Fruit fly (Drosophila melanogaster) whole organism, embryonic: ENCODE measurements around the gene CG7987.

Experiments
- Atf3 ChIP-seq: fragments of 200-800 bp; sonication (Bioruptor generic); optimal IDR thresholded peaks from 3 replicates; lab custom pipeline; 2016; ENCODE audit warnings: missing biosample characterization, missing genetic modification characterization
- Bteb2 ChIP-seq: fragments of 200-800 bp; sonication (Bioruptor generic); optimal IDR thresholded peaks from 2 replicates; lab custom pipeline; 2016; ENCODE audit warnings: missing biosample characterization, missing genetic modification characterization
- CG10147 ChIP-seq: fragments of 200-800 bp; sonication (Bioruptor generic); optimal IDR thresholded peaks from 2 replicates; lab custom pipeline; 2019; ENCODE audit warnings: missing biosample characterization, mild to moderate bottlenecking, missing genetic modification characterization, moderate library complexity
- CG14667 ChIP-seq: fragments of 200-800 bp; sonication (Bioruptor generic); IDR thresholded peaks from 2 replicates; pipeline ENCODE4 v1.3.6; 2022; ENCODE audit warnings: missing biosample characterization, missing genetic modification characterization
- CG15011 ChIP-seq: fragments of 200-800 bp; sonication (Bioruptor generic); optimal IDR thresholded peaks from 3 replicates; lab custom pipeline; 2018; ENCODE audit warnings: missing biosample characterization, mild to moderate bottlenecking, missing genetic modification characterization
- CG1529 ChIP-seq: fragments of 200-800 bp; sonication (Bioruptor generic); optimal IDR thresholded peaks from 3 replicates; lab custom pipeline; 2018; ENCODE audit warnings: missing biosample characterization, missing genetic modification characterization
- CG15696 ChIP-seq: fragments of 200-800 bp; sonication (Bioruptor generic); optimal IDR thresholded peaks from 2 replicates; lab custom pipeline; 2019; ENCODE audit warnings: missing biosample characterization, mild to moderate bottlenecking, missing genetic modification characterization, moderate library complexity
- CG17385 ChIP-seq: fragments of 200-800 bp; sonication (Bioruptor generic); optimal IDR thresholded peaks from 3 replicates; lab custom pipeline; 2018; ENCODE audit warnings: missing biosample characterization, mild to moderate bottlenecking, missing genetic modification characterization
- CG17912 ChIP-seq: fragments of 200-800 bp; sonication (Bioruptor generic); optimal IDR thresholded peaks from 2 replicates; lab custom pipeline; 2018; ENCODE audit warnings: missing biosample characterization, mild to moderate bottlenecking, missing genetic modification characterization
- CG1792 ChIP-seq: fragments of 200-800 bp; sonication (Bioruptor generic); optimal IDR thresholded peaks from 2 replicates; lab custom pipeline; 2016; ENCODE audit warnings: missing biosample characterization, missing genetic modification characterization
- CG18599 ChIP-seq: fragments of 200-800 bp; sonication (Bioruptor generic); optimal IDR thresholded peaks from 3 replicates; lab custom pipeline; 2017; ENCODE audit warnings: missing biosample characterization, missing genetic modification characterization, mild to moderate bottlenecking, moderate library complexity, missing genetic modification reagents
- CG2116 ChIP-seq: fragments of 200-800 bp; sonication (Bioruptor generic); optimal IDR thresholded peaks from 3 replicates; lab custom pipeline; 2018; ENCODE audit warnings: missing biosample characterization, mild to moderate bottlenecking, missing genetic modification characterization
- CG2120 ChIP-seq: fragments of 200-800 bp; sonication (Bioruptor generic); optimal IDR thresholded peaks from 3 replicates; lab custom pipeline; 2016; ENCODE audit warnings: missing biosample characterization, missing genetic modification characterization
- CG2889 ChIP-seq: fragments of 200-800 bp; sonication (Bioruptor generic); IDR thresholded peaks from 3 replicates; pipeline ENCODE4 v1.3.6; 2022; ENCODE audit warnings: missing biosample characterization, missing genetic modification characterization
- CG30403 ChIP-seq: fragments of 200-800 bp; sonication (Bioruptor generic); optimal IDR thresholded peaks from 3 replicates; lab custom pipeline; 2016; ENCODE audit warnings: missing biosample characterization, missing genetic modification characterization
- CG32532 ChIP-seq: fragments of 200-800 bp; sonication (Bioruptor generic); IDR thresholded peaks from 2 replicates; pipeline ENCODE4 v1.3.6; 2022; ENCODE audit warnings: missing biosample characterization, missing genetic modification characterization
- CG33557 ChIP-seq: fragments of 200-800 bp; sonication (Bioruptor generic); optimal IDR thresholded peaks from 2 replicates; lab custom pipeline; 2019; ENCODE audit warnings: missing biosample characterization, mild to moderate bottlenecking, missing genetic modification characterization, moderate library complexity
- CG34376 ChIP-seq: fragments of 200-800 bp; sonication (Bioruptor generic); optimal IDR thresholded peaks from 2 replicates; lab custom pipeline; 2018; ENCODE audit warnings: missing biosample characterization, mild to moderate bottlenecking, missing genetic modification characterization
- CG43689 ChIP-seq: fragments of 200-800 bp; sonication (Bioruptor generic); IDR thresholded peaks from 2 replicates; pipeline ENCODE4 v1.3.6; 2022; ENCODE audit warnings: missing biosample characterization, missing genetic modification characterization
- CG6654 ChIP-seq: fragments of 200-800 bp; sonication (Bioruptor generic); optimal IDR thresholded peaks from 2 replicates; lab custom pipeline; 2017; ENCODE audit warnings: missing biosample characterization, mild to moderate bottlenecking, missing genetic modification characterization
- CG6683 ChIP-seq: fragments of 200-800 bp; sonication (Bioruptor generic); optimal IDR thresholded peaks from 2 replicates; lab custom pipeline; 2017; ENCODE audit warnings: missing biosample characterization, mild to moderate bottlenecking, missing genetic modification characterization, missing genetic modification reagents
- CG8281 ChIP-seq: fragments of 200-800 bp; sonication (Bioruptor generic); optimal IDR thresholded peaks from 2 replicates; lab custom pipeline; 2018; ENCODE audit warnings: missing biosample characterization, mild to moderate bottlenecking, missing genetic modification characterization, moderate library complexity
- CG9876 ChIP-seq: fragments of 200-800 bp; sonication (Bioruptor generic); optimal IDR thresholded peaks from 2 replicates; lab custom pipeline; 2016; ENCODE audit warnings: missing biosample characterization, missing genetic modification characterization
- Dip3 ChIP-seq: fragments of 200-800 bp; sonication (Bioruptor generic); optimal IDR thresholded peaks from 3 replicates; lab custom pipeline; 2016; ENCODE audit warnings: missing biosample characterization, missing genetic modification characterization
- Dref ChIP-seq: fragments of 200-800 bp; sonication (Bioruptor generic); IDR thresholded peaks from 2 replicates; pipeline ENCODE4 v1.3.6; 2022; ENCODE audit warnings: missing biosample characterization, missing genetic modification characterization
- GATAe ChIP-seq: fragments of 200-800 bp; sonication (Bioruptor generic); conservative IDR thresholded peaks from 2 replicates; pipeline ENCODE4 v1.3.6; 2022; ENCODE audit warnings: missing biosample characterization, missing genetic modification characterization
- Hmx ChIP-seq: fragments of 200-800 bp; sonication (Bioruptor generic); optimal IDR thresholded peaks from 2 replicates; lab custom pipeline; 2016; ENCODE audit warnings: missing biosample characterization, missing genetic modification characterization
- Kr ChIP-seq: fragments of 200-800 bp; sonication (Bioruptor generic); optimal IDR thresholded peaks from 2 replicates; lab custom pipeline; 2017; ENCODE audit warnings: missing biosample characterization, mild to moderate bottlenecking, missing genetic modification characterization
- MBD-R2 ChIP-seq: fragments of 200-800 bp; sonication (Bioruptor generic); IDR thresholded peaks from 2 replicates; pipeline ENCODE4 v1.3.6; 2022; ENCODE audit warnings: missing biosample characterization, missing genetic modification characterization
- Nf-YB ChIP-seq: fragments of 200-800 bp; sonication (Bioruptor generic); optimal IDR thresholded peaks from 3 replicates; lab custom pipeline; 2019; ENCODE audit warnings: missing biosample characterization, mild to moderate bottlenecking, missing genetic modification characterization, moderate library complexity
- Ravus ChIP-seq: fragments of 200-800 bp; sonication (Bioruptor generic); IDR thresholded peaks from 2 replicates; pipeline ENCODE4 v1.3.6; 2022; ENCODE audit warnings: missing biosample characterization, missing genetic modification characterization
- al ChIP-seq: fragments of 200-800 bp; sonication (Bioruptor generic); IDR thresholded peaks from 2 replicates; pipeline ENCODE4 v1.3.6; 2022; ENCODE audit warnings: missing biosample characterization, missing genetic modification characterization
- ase ChIP-seq: fragments of 200-800 bp; sonication (Bioruptor generic); IDR thresholded peaks from 3 replicates; pipeline ENCODE4 v1.3.6; 2022; ENCODE audit warnings: missing biosample characterization, missing genetic modification characterization
- cad ChIP-seq: fragments of >200 bp; optimal IDR thresholded peaks from 2 replicates; lab custom pipeline; 2017; ENCODE audit warnings: missing biosample characterization, missing genetic modification characterization
- cato ChIP-seq: fragments of 200-800 bp; sonication (Bioruptor generic); optimal IDR thresholded peaks from 2 replicates; lab custom pipeline; 2016; ENCODE audit warnings: missing biosample characterization, missing genetic modification characterization, borderline replicate concordance
- ems ChIP-seq: fragments of 200-800 bp; sonication (Bioruptor generic); optimal IDR thresholded peaks from 3 replicates; lab custom pipeline; 2016; ENCODE audit warnings: missing biosample characterization, missing genetic modification characterization
- en ChIP-seq: fragments of 200-800 bp; sonication (Bioruptor generic); optimal IDR thresholded peaks from 2 replicates; lab custom pipeline; 2016; ENCODE audit warnings: missing biosample characterization, missing genetic modification characterization
- exex ChIP-seq: fragments of 200-800 bp; sonication (Bioruptor generic); optimal IDR thresholded peaks from 4 replicates; lab custom pipeline; 2018; ENCODE audit warnings: missing biosample characterization, mild to moderate bottlenecking, missing genetic modification characterization, moderate library complexity
- ftz-f1 ChIP-seq: fragments of 200-800 bp; sonication (Bioruptor generic); optimal IDR thresholded peaks from 2 replicates; lab custom pipeline; 2016; ENCODE audit warnings: missing biosample characterization, missing genetic modification characterization
- gcm2 ChIP-seq: fragments of 200-800 bp; sonication (Bioruptor generic); optimal IDR thresholded peaks from 2 replicates; lab custom pipeline; 2016; ENCODE audit warnings: missing biosample characterization, missing genetic modification characterization
- grn ChIP-seq: fragments of 200-800 bp; sonication (Bioruptor generic); optimal IDR thresholded peaks from 3 replicates; lab custom pipeline; 2017; ENCODE audit warnings: missing biosample characterization, missing genetic modification characterization
- gt ChIP-seq: fragments of 200-800 bp; sonication (Bioruptor generic); IDR thresholded peaks from 2 replicates; pipeline ENCODE4 v1.3.6; 2022; ENCODE audit warnings: missing biosample characterization, missing genetic modification characterization
- luna ChIP-seq: fragments of 200-800 bp; sonication (Bioruptor generic); optimal IDR thresholded peaks from 2 replicates; lab custom pipeline; 2016; ENCODE audit warnings: missing biosample characterization, missing genetic modification characterization
- prd ChIP-seq, 3 experiments: fragments of >200 bp in 2 of 3; fragments of 200-800 bp in 1 of 3; sonication (Bioruptor generic) in 1 of 3; optimal IDR thresholded peaks in 2 of 3; IDR thresholded peaks in 1 of 3; 2 replicates in 2 of 3; 3 replicates in 1 of 3; pipeline versions ENCODE4 v1.3.6 to Lab custom; 2017 to 2022; ENCODE audit warnings: missing biosample characterization in 1 of 3, missing genetic modification characterization in 1 of 3
- pzg ChIP-seq: fragments of 200-800 bp; sonication (Bioruptor generic); optimal IDR thresholded peaks from 3 replicates; lab custom pipeline; 2018; ENCODE audit warnings: missing biosample characterization, mild to moderate bottlenecking, missing genetic modification characterization, moderate library complexity
- seq ChIP-seq: fragments of 200-800 bp; sonication (Bioruptor generic); IDR thresholded peaks from 2 replicates; pipeline ENCODE4 v1.3.6; 2022; ENCODE audit warnings: missing biosample characterization, missing genetic modification characterization
- sim ChIP-seq: fragments of 200-800 bp; sonication (Bioruptor generic); IDR thresholded peaks from 2 replicates; pipeline ENCODE4 v1.3.6; 2022; ENCODE audit warnings: missing biosample characterization, missing genetic modification characterization
- trem ChIP-seq: fragments of 200-800 bp; optimal IDR thresholded peaks from 3 replicates; lab custom pipeline; 2019; ENCODE audit warnings: missing biosample characterization, mild to moderate bottlenecking, missing genetic modification characterization, moderate library complexity
- tup ChIP-seq: fragments of 200-800 bp; sonication (Bioruptor generic); optimal IDR thresholded peaks from 2 replicates; lab custom pipeline; 2016; ENCODE audit warnings: missing biosample characterization, mild to moderate bottlenecking, missing genetic modification characterization, moderate library complexity
- z ChIP-seq: fragments of 200-800 bp; sonication (Bioruptor generic); IDR thresholded peaks from 3 replicates; pipeline ENCODE4 v1.3.6; 2022; ENCODE audit warnings: missing biosample characterization, missing genetic modification characterization

CG7987 gene

dm6 chr3R:14558383-14558883 lies 17.3 kb downstream of the CG7987 start (continued):
- TF ChIP-seq ase (GFP tag; lab: Robert Waterston, UW): peak; percentile 77; the same call in 2 of the 3 replicates
- TF ChIP-seq gt (GFP tag; lab: Robert Waterston, UW): peak; percentile 56; the same call in 1 of the 2 replicates
- peak; percentile 69 for TF ChIP-seq Atf3
- TF ChIP-seq ems (GFP tag; lab: Kevin White, UChicago): peak; percentile 93
- TF ChIP-seq Bteb2 (GFP tag; lab: Kevin White, UChicago): peak; percentile 93
- peak; percentile 77 for TF ChIP-seq tup
- no peak for TF ChIP-seq cad (GFP tag; lab: Kevin White, UChicago)
- TF ChIP-seq luna: peak; percentile 78
- TF ChIP-seq CG17385: peak; percentile 89
- 0 out of 2 replicates have a peak, but pooled peaks have one; percentile 8 for TF ChIP-seq Dref (GFP tag; lab: Robert Waterston, UW)
- TF ChIP-seq CG14667 (GFP tag; lab: Robert Waterston, UW): peak; percentile 74
- peak; percentile 38 for TF ChIP-seq grn (GFP tag; lab: Kevin White, UChicago)
- TF ChIP-seq pzg: no peak
- TF ChIP-seq ftz-f1 (GFP tag; lab: Kevin White, UChicago): peak; percentile 93
- TF ChIP-seq CG15696: peak; percentile 55
- peak; percentile 80 for TF ChIP-seq Hmx (GFP tag; lab: Kevin White, UChicago)
- TF ChIP-seq trem (tag; lab: Kevin White, UChicago): peak; percentile 73
- peak; percentile 69 for TF ChIP-seq CG9876 (GFP tag; lab: Kevin White, UChicago)
- TF ChIP-seq CG2116 (GFP tag; lab: Kevin White, UChicago): peak; percentile 60
- no peak for TF ChIP-seq GATAe (GFP tag; lab: Robert Waterston, UW)
- 0 out of 2 replicates have a peak, but pooled peaks have one; percentile 34 for TF ChIP-seq sim
- TF ChIP-seq CG18599 (GFP tag; lab: Kevin White, UChicago): peak; percentile 97
- 0 out of 3 replicates have a peak, but pooled peaks have one; percentile 41 for TF ChIP-seq z (GFP tag; lab: Robert Waterston, UW)
- peak; percentile 94 for TF ChIP-seq CG10147 (GFP tag; lab: Kevin White, UChicago)
- peak; percentile 80 for TF ChIP-seq Nf-YB (GFP tag; lab: Kevin White, UChicago)
- TF ChIP-seq CG6654: peak; percentile 76
- peak; percentile 81 for TF ChIP-seq cato (GFP tag; lab: Kevin White, UChicago)
- peak; percentile 65 for TF ChIP-seq CG8281 (tag; lab: Kevin White, UChicago)
- peak; percentile 62 for TF ChIP-seq MBD-R2 (GFP tag; lab: Robert Waterston, UW)
- TF ChIP-seq CG2120 (GFP tag; lab: Kevin White, UChicago): peak; percentile 96
- 0 out of 3 replicates have a peak, but pooled peaks have one; percentile 18 for TF ChIP-seq CG2889 (GFP tag; lab: Robert Waterston, UW)
- peak; percentile 94 for TF ChIP-seq CG30403 (GFP tag; lab: Kevin White, UChicago)
- no peak for TF ChIP-seq CG33557 (GFP tag; lab: Kevin White, UChicago)
- peak; percentile 62 for TF ChIP-seq Ravus (GFP tag; lab: Robert Waterston, UW)
- peak; percentile 93 for TF ChIP-seq CG34376 (GFP tag; lab: Kevin White, UChicago)
- TF ChIP-seq CG17912 (GFP tag; lab: Kevin White, UChicago): peak; percentile 44
- peak; percentile 57; the same call in 1 of the 2 replicates for TF ChIP-seq CG43689 (GFP tag; lab: Robert Waterston, UW)
- TF ChIP-seq prd (optimal IDR thresholded peaks at IDR 0.05; lab: Kevin White, UChicago): no peak
- peak; percentile 84 for TF ChIP-seq prd (GFP tag; IDR thresholded peaks at IDR 0.05; lab: Robert Waterston, UW)
- TF ChIP-seq Kr: no peak
- peak; percentile 92 for TF ChIP-seq CG15011 (GFP tag; lab: Kevin White, UChicago)
- TF ChIP-seq al (GFP tag; lab: Robert Waterston, UW): peak; percentile 71
- TF ChIP-seq CG1792 (GFP tag; lab: Kevin White, UChicago): peak; percentile 83
- peak; percentile 88 for TF ChIP-seq CG1529 (GFP tag; lab: Kevin White, UChicago)
- TF ChIP-seq en (GFP tag; lab: Kevin White, UChicago): peak; percentile 78
- TF ChIP-seq seq (GFP tag; lab: Robert Waterston, UW): peak; percentile 89
- TF ChIP-seq exex (tag; lab: Kevin White, UChicago): peak; percentile 75
- peak; percentile 72 for TF ChIP-seq gcm2 (GFP tag; lab: Kevin White, UChicago)
- peak; percentile 83 for TF ChIP-seq Dip3
- TF ChIP-seq CG32532: peak; percentile 89
- peak; percentile 92 for TF ChIP-seq CG6683
